Fruit fly (Drosophila melanogaster) whole organism, wandering third instar larva: Measurements from ENCODE around the gene CG44006.

Experiments used
- Abd-B ChIP-seq: fragments of >200 bp; optimal IDR thresholded peaks from 2 replicates; lab custom pipeline; 2017; ENCODE audit warnings: missing biosample characterization, missing genetic modification characterization
- CG32264 ChIP-seq: fragments of 200-800 bp; sonication (Bioruptor generic); optimal IDR thresholded peaks from 2 replicates; lab custom pipeline; 2016; ENCODE audit warnings: missing biosample characterization, missing genetic modification characterization
- CG9705 ChIP-seq: fragments of 200-800 bp; sonication (Bioruptor generic); optimal IDR thresholded peaks from 2 replicates; lab custom pipeline; 2018; ENCODE audit warnings: missing biosample characterization, mild to moderate bottlenecking, missing genetic modification characterization
- CrebA ChIP-seq: fragments of 200-800 bp; sonication (Bioruptor generic); optimal IDR thresholded peaks from 2 replicates; lab custom pipeline; 2016; ENCODE audit warnings: missing biosample characterization, mild to moderate bottlenecking, missing genetic modification characterization, borderline replicate concordance
- Dfd ChIP-seq: fragments of >200 bp; optimal IDR thresholded peaks from 2 replicates; lab custom pipeline; 2017; ENCODE audit warnings: missing biosample characterization, missing genetic modification characterization
- Dif ChIP-seq: fragments of 200-275, 200-300 bp; sonication (Bioruptor generic); optimal IDR thresholded peaks from 2 replicates; lab custom pipeline; 2018; ENCODE audit warnings: missing biosample characterization, missing genetic modification characterization; ENCODE audit not compliant: partially characterized antibody
- GATAd ChIP-seq: sonication (Bioruptor generic); optimal IDR thresholded peaks from 2 replicates; lab custom pipeline; 2016; ENCODE audit warnings: missing biosample characterization, missing genetic modification characterization
- HLH106 ChIP-seq: fragments of 200-800 bp; optimal IDR thresholded peaks from 3 replicates; lab custom pipeline; 2019; ENCODE audit warnings: missing biosample characterization, mild to moderate bottlenecking, missing genetic modification characterization, moderate library complexity
- Hnf4 ChIP-seq: fragments of 200-800 bp; sonication (Bioruptor generic); optimal IDR thresholded peaks from 2 replicates; lab custom pipeline; 2016; ENCODE audit warnings: missing biosample characterization, mild to moderate bottlenecking, missing genetic modification characterization
- Hr78 ChIP-seq: fragments of >200 bp; optimal IDR thresholded peaks from 2 replicates; lab custom pipeline; 2017; ENCODE audit warnings: missing biosample characterization, missing genetic modification characterization
- Hr83 ChIP-seq: fragments of 200-300 bp; sonication (Bioruptor generic); optimal IDR thresholded peaks from 2 replicates; lab custom pipeline; 2016; ENCODE audit warnings: missing biosample characterization, mild to moderate bottlenecking, missing genetic modification characterization, moderate library complexity; ENCODE audit not compliant: poor library complexity, severe bottlenecking
- Jra ChIP-seq: sonication (Bioruptor generic); optimal IDR thresholded peaks from 2 replicates; lab custom pipeline; 2016; ENCODE audit warnings: missing biosample characterization, missing genetic modification characterization
- Mio ChIP-seq: sonication (Bioruptor generic); optimal IDR thresholded peaks from 2 replicates; lab custom pipeline; 2016; ENCODE audit warnings: missing biosample characterization, missing genetic modification characterization
- Myc ChIP-seq: fragments of >200 bp; optimal IDR thresholded peaks from 2 replicates; lab custom pipeline; 2017
- N ChIP-seq: fragments of >200 bp; optimal IDR thresholded peaks from 2 replicates; lab custom pipeline; 2018; ENCODE audit warnings: missing biosample characterization, missing external identifiers, missing genetic modification characterization
- OdsH ChIP-seq: fragments of 200-800 bp; sonication (Bioruptor generic); optimal IDR thresholded peaks from 2 replicates; lab custom pipeline; 2016; ENCODE audit warnings: missing biosample characterization, mild to moderate bottlenecking, missing genetic modification characterization
- Rel ChIP-seq, 2 experiments: fragments of 200-800 bp; sonication (Bioruptor generic) in 1 of 2; optimal IDR thresholded peaks; 2 replicates in 1 of 2; 3 replicates in 1 of 2; lab custom pipeline; 2016 to 2019; ENCODE audit warnings: mild to moderate bottlenecking in 2 of 2, missing biosample characterization in 2 of 2, missing genetic modification characterization in 2 of 2, moderate library complexity in 1 of 2
- Sp1 ChIP-seq: fragments of 200-800 bp; sonication (Bioruptor generic); optimal IDR thresholded peaks from 3 replicates; lab custom pipeline; 2019; ENCODE audit warnings: missing biosample characterization, mild to moderate bottlenecking, missing genetic modification characterization, moderate library complexity
- Vsx2 ChIP-seq: fragments of 200-300, 225-300 bp; sonication (Bioruptor generic); optimal IDR thresholded peaks from 2 replicates; lab custom pipeline; 2018; ENCODE audit warnings: missing biosample characterization, missing genetic modification characterization; ENCODE audit not compliant: partially characterized antibody
- br ChIP-seq: fragments of 200-800 bp; sonication (Bioruptor generic); optimal IDR thresholded peaks from 2 replicates; lab custom pipeline; 2016; ENCODE audit warnings: missing biosample characterization, missing genetic modification characterization
- brk ChIP-seq: fragments of 200-800 bp; sonication (Bioruptor generic); optimal IDR thresholded peaks from 2 replicates; lab custom pipeline; 2016; ENCODE audit warnings: missing biosample characterization, mild to moderate bottlenecking, missing genetic modification characterization
- dl ChIP-seq, 2 experiments: fragments of 175-275, 200-275 bp in 1 of 2; fragments of 200-275 bp in 1 of 2; sonication (Bioruptor generic); optimal IDR thresholded peaks; lab custom pipeline; 2018; ENCODE audit warnings: mild to moderate bottlenecking in 2 of 2, missing biosample characterization in 2 of 2, missing genetic modification characterization in 2 of 2, moderate library complexity in 2 of 2; ENCODE audit not compliant: partially characterized antibody in 2 of 2, insufficient read depth in 1 of 2
- dmrt93B ChIP-seq: fragments of 200-800 bp; sonication (Bioruptor generic); optimal IDR thresholded peaks from 2 replicates; lab custom pipeline; 2018; ENCODE audit warnings: missing biosample characterization, mild to moderate bottlenecking, missing genetic modification characterization
- dsf ChIP-seq: sonication (Bioruptor generic); optimal IDR thresholded peaks from 2 replicates; lab custom pipeline; 2016; ENCODE audit warnings: missing biosample characterization, missing genetic modification characterization, borderline replicate concordance
- ey ChIP-seq: fragments of 200-800 bp; sonication (Bioruptor generic); optimal IDR thresholded peaks from 2 replicates; lab custom pipeline; 2016; ENCODE audit warnings: missing biosample characterization, missing genetic modification characterization
- foxo ChIP-seq, 2 experiments: fragments of 200-800 bp; sonication (Bioruptor generic); optimal IDR thresholded peaks; 2 replicates in 1 of 2; 3 replicates in 1 of 2; lab custom pipeline; 2016 to 2017; ENCODE audit warnings: missing biosample characterization in 2 of 2, missing genetic modification characterization in 2 of 2
- fru ChIP-seq: fragments of 200-800 bp; sonication (Bioruptor generic); optimal IDR thresholded peaks from 3 replicates; lab custom pipeline; 2016; ENCODE audit warnings: missing biosample characterization, mild to moderate bottlenecking, missing genetic modification characterization
- h ChIP-seq: fragments of 200-800 bp; sonication (Bioruptor generic); optimal IDR thresholded peaks from 3 replicates; lab custom pipeline; 2016; ENCODE audit warnings: missing biosample characterization, mild to moderate bottlenecking, missing genetic modification characterization
- jim ChIP-seq: fragments of 175-275, 200-325 bp; sonication (Bioruptor generic); optimal IDR thresholded peaks from 2 replicates; lab custom pipeline; 2016; ENCODE audit warnings: missing biosample characterization, mild to moderate bottlenecking, missing genetic modification characterization
- lola ChIP-seq: fragments of >200 bp; optimal IDR thresholded peaks from 2 replicates; lab custom pipeline; 2017; ENCODE audit warnings: missing biosample characterization, missing genetic modification characterization
- pan ChIP-seq: fragments of >200 bp; optimal IDR thresholded peaks from 2 replicates; lab custom pipeline; 2017
- psq ChIP-seq: fragments of 200-800 bp; sonication (Bioruptor generic); optimal IDR thresholded peaks from 3 replicates; lab custom pipeline; 2017; ENCODE audit warnings: missing biosample characterization, mild to moderate bottlenecking, missing genetic modification characterization, moderate library complexity
- rgr ChIP-seq: fragments of 200-800 bp; sonication (Bioruptor generic); optimal IDR thresholded peaks from 3 replicates; lab custom pipeline; 2016; ENCODE audit warnings: missing biosample characterization, mild to moderate bottlenecking, missing genetic modification characterization
- sage ChIP-seq: fragments of 200-800 bp; sonication (Bioruptor generic); optimal IDR thresholded peaks from 2 replicates; lab custom pipeline; 2016; ENCODE audit warnings: missing biosample characterization, mild to moderate bottlenecking, missing genetic modification characterization
- sv ChIP-seq: fragments of 200-800 bp; sonication (Bioruptor generic); optimal IDR thresholded peaks from 3 replicates; lab custom pipeline; 2016; ENCODE audit warnings: missing biosample characterization, missing genetic modification characterization
- usp ChIP-seq: fragments of >200 bp; optimal IDR thresholded peaks from 2 replicates; lab custom pipeline; 2017; ENCODE audit warnings: missing biosample characterization, missing genetic modification characterization
- woc ChIP-seq: sonication (Bioruptor generic); optimal IDR thresholded peaks from 2 replicates; lab custom pipeline; 2016; ENCODE audit warnings: missing biosample characterization, mild to moderate bottlenecking, missing genetic modification characterization

The CG44006 gene

dm6 chr3L:18070050-18070449 is at the start of gene CG44006:
Gene CG44006 (minus strand): TSS chr3L:18070150.
- no peak for TF ChIP-seq Hr78 (GFP tag; lab: Kevin White, UChicago)
- no peak for TF ChIP-seq brk (GFP tag; lab: Kevin White, UChicago)
- TF ChIP-seq pan (lab: Kevin White, UChicago) = no peak
- no peak for TF ChIP-seq Rel (GFP tag; optimal IDR thresholded peaks at IDR 0.05; lab: Kevin White, UChicago)
- TF ChIP-seq Rel (tag; optimal IDR thresholded peaks at IDR 0.05; lab: Kevin White, UChicago) = no peak
- no peak for TF ChIP-seq jim
- TF ChIP-seq CrebA (GFP tag; lab: Kevin White, UChicago) = no peak
- TF ChIP-seq CG9705 = no peak
- no peak for TF ChIP-seq ey (GFP tag; lab: Kevin White, UChicago)
- TF ChIP-seq Hnf4 (GFP tag; lab: Kevin White, UChicago) = no peak
- no peak for TF ChIP-seq OdsH

- TF ChIP-seq OdsH = peak; percentile 44
- TF ChIP-seq Hnf4 (GFP tag; lab: Kevin White, UChicago) = peak; percentile 31
- peak; percentile 6 for TF ChIP-seq Jra (GFP tag; lab: Kevin White, UChicago)
- TF ChIP-seq brk (GFP tag; lab: Kevin White, UChicago) = no peak
- TF ChIP-seq Dif (GFP tag; lab: Kevin White, UChicago) = peak; percentile 14
- no peak for TF ChIP-seq sv (GFP tag; lab: Kevin White, UChicago)
- peak; percentile 40 for TF ChIP-seq Hr83 (GFP tag; lab: Kevin White, UChicago)
- peak in 1 of 2 experiments; percentile 46 for TF ChIP-seq foxo (GFP tag; optimal IDR thresholded peaks at IDR 0.05; lab: Kevin White, UChicago)
- TF ChIP-seq rgr (GFP tag; lab: Kevin White, UChicago) = no peak
- TF ChIP-seq br (GFP tag; lab: Kevin White, UChicago) = peak; percentile 54
- peak; percentile 22 for TF ChIP-seq fru
- TF ChIP-seq h (GFP tag; lab: Kevin White, UChicago) = peak; percentile 61
Measured at dm6 chr3L:18114038-18114926, 44.3 kb upstream of the CG44006 start.

dm6 chr3L:18112669-18113068 is 42.7 kb upstream of the CG44006 start, which contains the start of the genes CG32195 and CG7341:
Gene CG32195 (plus strand): TSS chr3L:18112959.
Gene CG7341 (plus strand): TSS chr3L:18112959.
- TF ChIP-seq lola (GFP tag; lab: Kevin White, UChicago) (no peak), foxo (GFP tag; optimal IDR thresholded peaks at IDR 0.05; lab: Kevin White, UChicago) (peak in 1 of 2 experiments; percentile 28), sage (GFP tag; lab: Kevin White, UChicago) (peak; percentile 42)
- TF ChIP-seq, all 38 proteins: peak for 2

- TF ChIP-seq Jra (GFP tag; lab: Kevin White, UChicago) (no peak), dsf (GFP tag; lab: Kevin White, UChicago) (peak; percentile 13), pan (lab: Kevin White, UChicago) (no peak), Vsx2 (no peak), lola (GFP tag; lab: Kevin White, UChicago) (no peak), Abd-B (GFP tag; lab: Kevin White, UChicago) (no peak), sv (GFP tag; lab: Kevin White, UChicago) (no peak), Sp1 (peak; percentile 28), CG32264 (no peak), br (GFP tag; lab: Kevin White, UChicago) (no peak), Mio (GFP tag; lab: Kevin White, UChicago) (no peak), h (GFP tag; lab: Kevin White, UChicago) (peak; percentile 40), sage (GFP tag; lab: Kevin White, UChicago) (no peak), HLH106 (tag; lab: Kevin White, UChicago) (peak; percentile 61), Dfd (no peak), CrebA (GFP tag; lab: Kevin White, UChicago) (no peak), rgr (GFP tag; lab: Kevin White, UChicago) (peak; percentile 23), dl (GFP tag; optimal IDR thresholded peaks at IDR 0.05; lab: Kevin White, UChicago; ENCODE audit: insufficient read depth in 1 of 2, partially characterized antibody in 2 of 2) (no peak), Dif (GFP tag; lab: Kevin White, UChicago) (no peak), GATAd (GFP tag; lab: Kevin White, UChicago) (no peak), brk (GFP tag; lab: Kevin White, UChicago) (no peak), ey (GFP tag; lab: Kevin White, UChicago) (peak; percentile 47), N (GFP tag; lab: Kevin White, UChicago) (no peak), Hnf4 (GFP tag; lab: Kevin White, UChicago) (peak; percentile 20), Myc (lab: Kevin White, UChicago) (no peak), usp (GFP tag; lab: Kevin White, UChicago) (no peak), woc (GFP tag; lab: Kevin White, UChicago) (no peak), OdsH (peak; percentile 24), jim (no peak), Hr83 (GFP tag; lab: Kevin White, UChicago) (no peak), dmrt93B (GFP tag; lab: Kevin White, UChicago) (no peak), fru (peak; percentile 18), Rel (GFP tag; optimal IDR thresholded peaks at IDR 0.05; lab: Kevin White, UChicago) (no peak), Rel (tag; optimal IDR thresholded peaks at IDR 0.05; lab: Kevin White, UChicago) (peak; percentile 1), foxo (GFP tag; optimal IDR thresholded peaks at IDR 0.05; lab: Kevin White, UChicago) (peak in 1 of 2 experiments; percentile 51), CG9705 (peak; percentile 65), psq (peak; percentile 19)
Measured at dm6 chr3L:18109459-18109863, 39.5 kb upstream of the CG44006 start, which contains the start of the genes Polr3D and mus304. Gene Polr3D (minus strand): TSS chr3L:18109574. Gene mus304 (plus strand): TSS chr3L:18109814.
